Worm (Caenorhabditis elegans) whole organism, L3 larva: ENCODE data around the gene dhhc-9.

Source experiments
- ZK546.5 ChIP-seq: sonication (generic microtip); optimal IDR thresholded peaks from 2 replicates; lab custom pipeline; 2017; ENCODE audit warnings: missing biosample characterization, missing genetic modification characterization
- ama-1 ChIP-seq: fragments of 150-350 bp; optimal IDR thresholded peaks from 2 replicates; lab custom pipeline; 2018
- ceh-28 ChIP-seq: fragments of 150-350 bp; optimal IDR thresholded peaks from 2 replicates; lab custom pipeline; 2014; ENCODE audit warnings: missing biosample characterization, missing genetic modification reagents, missing genetic modification characterization
- ceh-9 ChIP-seq: sonication (generic microtip); optimal IDR thresholded peaks from 2 replicates; lab custom pipeline; 2018; ENCODE audit warnings: missing biosample characterization, missing genetic modification characterization
- elt-1 ChIP-seq: fragments of 150-350 bp; optimal IDR thresholded peaks from 2 replicates; lab custom pipeline; 2014; ENCODE audit warnings: missing biosample characterization, missing genetic modification characterization
- elt-2 ChIP-seq: sonication (generic microtip); optimal IDR thresholded peaks from 2 replicates; lab custom pipeline; 2016; ENCODE audit warnings: missing genetic modification reagents, mild to moderate bottlenecking, missing genetic modification characterization, missing compliant biosample characterization
- elt-3 ChIP-seq, 3 experiments: fragments of 150-350 bp in 1 of 3; sonication (generic microtip) in 2 of 3; optimal IDR thresholded peaks; 2 replicates in 2 of 3; 4 replicates in 1 of 3; lab custom pipeline; 2014 to 2017; ENCODE audit warnings: missing biosample characterization in 3 of 3, missing genetic modification characterization in 3 of 3
- eor-1 ChIP-seq, 2 experiments: fragments of 150-350 bp; optimal IDR thresholded peaks; 2 replicates each; lab custom pipeline; 2014 to 2018; ENCODE audit warnings: missing biosample characterization in 2 of 2, missing genetic modification characterization in 2 of 2
- fkh-2 ChIP-seq: fragments of 150-350 bp; optimal IDR thresholded peaks from 2 replicates; lab custom pipeline; 2014; ENCODE audit warnings: missing biosample characterization, missing genetic modification reagents, missing genetic modification characterization
- hmg-11 ChIP-seq: sonication (generic microtip); optimal IDR thresholded peaks from 2 replicates; lab custom pipeline; 2016; ENCODE audit warnings: missing genetic modification characterization, missing compliant biosample characterization
- lin-15B ChIP-seq: fragments of 150-350 bp; optimal IDR thresholded peaks from 2 replicates; lab custom pipeline; 2014; ENCODE audit warnings: missing biosample characterization, missing genetic modification characterization
- lin-39 ChIP-seq: fragments of 150-350 bp; optimal IDR thresholded peaks from 2 replicates; lab custom pipeline; 2018; ENCODE audit warnings: missing biosample characterization, missing genetic modification reagents, missing genetic modification characterization
- lsy-12 ChIP-seq: sonication (generic microtip); optimal IDR thresholded peaks from 2 replicates; lab custom pipeline; 2016; ENCODE audit warnings: mild to moderate bottlenecking, missing genetic modification characterization, missing compliant biosample characterization
- mdl-1 ChIP-seq: fragments of 150-350 bp; optimal IDR thresholded peaks from 2 replicates; lab custom pipeline; 2014; ENCODE audit warnings: missing biosample characterization, missing genetic modification characterization
- mml-1 ChIP-seq: fragments of 150-350 bp; sonication (generic microtip); optimal IDR thresholded peaks from 3 replicates; lab custom pipeline; 2014; ENCODE audit warnings: missing biosample characterization, missing genetic modification characterization
- nfya-1 ChIP-seq: sonication (generic microtip); optimal IDR thresholded peaks from 2 replicates; lab custom pipeline; 2017; ENCODE audit warnings: missing genetic modification characterization, mild to moderate bottlenecking, missing compliant biosample characterization, antibody characterized with exemption, moderate library complexity; ENCODE audit not compliant: insufficient read depth
- nhr-11 ChIP-seq: fragments of 150-350 bp; optimal IDR thresholded peaks from 2 replicates; lab custom pipeline; 2014; ENCODE audit warnings: missing biosample characterization, missing genetic modification characterization
- nhr-12 ChIP-seq: fragments of 150-350 bp; optimal IDR thresholded peaks from 2 replicates; lab custom pipeline; 2014; ENCODE audit warnings: missing biosample characterization, missing genetic modification characterization
- nhr-23 ChIP-seq: fragments of 150-350 bp; optimal IDR thresholded peaks from 2 replicates; lab custom pipeline; 2014; ENCODE audit warnings: missing biosample characterization, missing genetic modification reagents, missing genetic modification characterization
- nhr-237 ChIP-seq: fragments of 150-350 bp; optimal IDR thresholded peaks from 2 replicates; lab custom pipeline; 2014; ENCODE audit warnings: missing biosample characterization, missing genetic modification characterization
- nhr-43 ChIP-seq: sonication (generic microtip); optimal IDR thresholded peaks from 2 replicates; lab custom pipeline; 2016; ENCODE audit warnings: mild to moderate bottlenecking, missing genetic modification characterization, missing compliant biosample characterization; ENCODE audit not compliant: poor library complexity, severe bottlenecking
- nhr-67 ChIP-seq: fragments of 150-350 bp; optimal IDR thresholded peaks from 2 replicates; lab custom pipeline; 2014; ENCODE audit warnings: missing biosample characterization, missing genetic modification characterization
- nhr-77 ChIP-seq: fragments of 150-350 bp; optimal IDR thresholded peaks from 2 replicates; lab custom pipeline; 2014; ENCODE audit warnings: missing biosample characterization, missing genetic modification characterization
- pha-4 ChIP-seq: fragments of 150-350 bp; optimal IDR thresholded peaks from 2 replicates; lab custom pipeline; 2014; ENCODE audit warnings: missing biosample characterization, missing genetic modification reagents, missing genetic modification characterization
- pqm-1 ChIP-seq: fragments of 150-350 bp; optimal IDR thresholded peaks from 2 replicates; lab custom pipeline; 2017; ENCODE audit warnings: missing biosample characterization, missing genetic modification characterization, inconsistent platforms
- skn-1 ChIP-seq: fragments of 150-350 bp; optimal IDR thresholded peaks from 2 replicates; lab custom pipeline; 2014; ENCODE audit warnings: missing biosample characterization, missing genetic modification characterization
- snpc-4 ChIP-seq: fragments of 150-350 bp; optimal IDR thresholded peaks from 2 replicates; lab custom pipeline; 2014; ENCODE audit warnings: missing biosample characterization, missing genetic modification characterization
- unc-62 ChIP-seq: fragments of 150-350 bp; sonication (generic microtip); optimal IDR thresholded peaks from 4 replicates; lab custom pipeline; 2014; ENCODE audit warnings: missing biosample characterization, missing genetic modification reagents, missing genetic modification characterization
- ztf-11 ChIP-seq: fragments of 150-350 bp; optimal IDR thresholded peaks from 2 replicates; lab custom pipeline; 2014; ENCODE audit warnings: missing biosample characterization, missing genetic modification characterization

The dhhc-9 gene

ce11 chrX:2381282-2381681 is 20.6 kb downstream of the dhhc-9 start, which contains the start of gene F47G3.4:
F47G3.4 (plus strand) TSS chrX:2381582.
- TF ChIP-seq unc-62 (GFP tag; lab: Kevin White, UChicago) (no peak), ZK546.5 (tag; lab: Kevin White, UChicago) (no peak), nhr-77 (tag; lab: Kevin White, UChicago) (no peak), nfya-1 (tag; lab: Kevin White, UChicago) (no peak), nhr-67 (tag; lab: Kevin White, UChicago) (no peak), elt-1 (tag; lab: Kevin White, UChicago) (no peak), nhr-12 (tag; lab: Kevin White, UChicago) (no peak), pha-4 (tag; lab: Kevin White, UChicago) (no peak), ama-1 (lab: Kevin White, UChicago) (no peak), mdl-1 (tag; lab: Kevin White, UChicago) (no peak), elt-3 (tag; optimal IDR thresholded peaks at IDR 0.05; lab: Kevin White, UChicago) (no peak), skn-1 (tag; lab: Kevin White, UChicago) (no peak), nhr-23 (tag; lab: Kevin White, UChicago) (no peak), ceh-9 (tag; lab: Kevin White, UChicago) (no peak), nhr-11 (no peak), fkh-2 (tag; lab: Kevin White, UChicago) (no peak)

- TF ChIP-seq snpc-4 (tag; lab: Kevin White, UChicago), result no peak
- TF ChIP-seq, all 47 proteins: peak for 0
Measured at ce11 chrX:2380818-2381217, 21.0 kb downstream of the dhhc-9 start.

ce11 chrX:2375300-2376035 is 26.4 kb downstream of the dhhc-9 start, which contains the start of gene F47G3.3:
F47G3.3 (plus strand) TSS chrX:2375985.
- no peak for TF ChIP-seq eor-1 (tag; optimal IDR thresholded peaks at IDR 0.05; lab: Kevin White, UChicago)
- TF ChIP-seq skn-1 (tag; lab: Kevin White, UChicago), result no peak
- no peak for TF ChIP-seq nhr-67 (tag; lab: Kevin White, UChicago)
- no peak for TF ChIP-seq pqm-1 (tag; lab: Kevin White, UChicago)
- TF ChIP-seq nhr-43 (tag; lab: Kevin White, UChicago), result no peak
- no peak for TF ChIP-seq mml-1 (tag; lab: Kevin White, UChicago)

ce11 chrX:2372134-2372533 is 29.7 kb downstream of the dhhc-9 start:
- TF ChIP-seq nhr-237 (no peak), pha-4 (tag; lab: Kevin White, UChicago) (peak; percentile 18), ztf-11 (tag; lab: Kevin White, UChicago) (no peak), pqm-1 (tag; lab: Kevin White, UChicago) (peak; percentile 69), lin-39 (tag; lab: Kevin White, UChicago) (no peak), nfya-1 (tag; lab: Kevin White, UChicago) (no peak), ceh-9 (tag; lab: Kevin White, UChicago) (no peak), elt-2 (peak; percentile 81), nhr-43 (tag; lab: Kevin White, UChicago) (no peak)

ce11 chrX:2370655-2371054 is 31.2 kb downstream of the dhhc-9 start:
- TF ChIP-seq elt-2 (peak; percentile 84), hmg-11 (tag; lab: Kevin White, UChicago) (no peak), pqm-1 (tag; lab: Kevin White, UChicago) (peak; percentile 88)

ce11 chrX:2369073-2369472 is 32.8 kb downstream of the dhhc-9 start:
- peak; percentile 27 for TF ChIP-seq elt-2
- no peak for TF ChIP-seq lsy-12 (tag; lab: Kevin White, UChicago)
- peak; percentile 70 for TF ChIP-seq pha-4 (tag; lab: Kevin White, UChicago)
- TF ChIP-seq lin-15B, result no peak
- TF ChIP-seq ceh-28 (tag; lab: Kevin White, UChicago), result no peak
- peak; percentile 66 for TF ChIP-seq pqm-1 (tag; lab: Kevin White, UChicago)
